Worm (Caenorhabditis elegans): ENCODE measurements around the gene npax-1.

DNA sequence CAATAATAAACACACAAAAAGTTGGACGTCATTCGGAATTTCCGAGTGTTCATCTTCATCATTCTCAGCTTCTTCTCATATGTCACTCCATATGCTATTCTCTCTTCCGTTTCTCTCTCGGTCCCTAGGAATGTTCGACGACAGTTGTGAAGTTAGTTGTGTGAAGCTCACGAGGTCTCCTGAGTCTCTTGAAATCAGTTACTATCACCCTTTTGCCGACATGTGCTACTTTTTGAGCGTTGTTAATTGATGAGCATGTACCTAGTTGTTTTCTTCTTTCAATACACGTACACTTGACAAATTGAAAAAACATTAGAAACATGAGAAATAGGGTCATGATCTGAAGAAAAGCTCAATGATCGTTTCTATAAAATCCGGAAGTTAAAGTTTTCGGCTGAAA is 7.8 kb downstream of the npax-1 start:
- no peak for TF ChIP-seq W03F9.2 (tag; optimal IDR thresholded peaks at IDR 0.05)
- TF ChIP-seq dao-5 (tag; optimal IDR thresholded peaks at IDR 0.05): no peak
- no peak for TF ChIP-seq him-1 (tag; optimal IDR thresholded peaks at IDR 0.05)
